Fruit fly (Drosophila melanogaster) whole organism, prepupa: ENCODE results near the gene CG7246.

ENCODE experiments used
- CG10631 ChIP-seq: fragments of 200-800 bp; sonication (Bioruptor generic); optimal IDR thresholded peaks from 2 replicates; lab custom pipeline; 2016; ENCODE audit warnings: missing biosample characterization, missing genetic modification characterization
- CG11762 ChIP-seq: fragments of 200-800 bp; sonication (Bioruptor generic); optimal IDR thresholded peaks from 3 replicates; lab custom pipeline; 2016; ENCODE audit warnings: missing biosample characterization, missing genetic modification characterization; ENCODE audit not compliant: insufficient read depth
- CG11902 ChIP-seq: fragments of 200-800 bp; sonication (Bioruptor generic); optimal IDR thresholded peaks from 3 replicates; lab custom pipeline; 2016; ENCODE audit warnings: missing biosample characterization, missing genetic modification characterization
- CG15336 ChIP-seq: fragments of 200-800 bp; sonication (Bioruptor generic); IDR thresholded peaks from 2 replicates; pipeline ENCODE4 v1.3.6; 2022; ENCODE audit warnings: missing biosample characterization, missing genetic modification characterization
- CG1621 ChIP-seq: fragments of 200-800 bp; sonication (Bioruptor generic); optimal IDR thresholded peaks from 3 replicates; lab custom pipeline; 2018; ENCODE audit warnings: missing biosample characterization, mild to moderate bottlenecking, missing genetic modification characterization
- CG3032 ChIP-seq: fragments of 200-800 bp; optimal IDR thresholded peaks from 2 replicates; lab custom pipeline; 2019; ENCODE audit warnings: missing biosample characterization, mild to moderate bottlenecking, missing genetic modification characterization, moderate library complexity
- CG31627 ChIP-seq: fragments of 200-800 bp; sonication (Bioruptor generic); optimal IDR thresholded peaks from 3 replicates; lab custom pipeline; 2016; ENCODE audit warnings: missing biosample characterization, missing genetic modification characterization
- CG32006 ChIP-seq: fragments of 200-800 bp; sonication (Bioruptor generic); optimal IDR thresholded peaks from 3 replicates; lab custom pipeline; 2017; ENCODE audit warnings: missing biosample characterization, mild to moderate bottlenecking, missing genetic modification characterization
- CG3919 ChIP-seq: fragments of 200-800 bp; sonication (Bioruptor generic); optimal IDR thresholded peaks from 3 replicates; lab custom pipeline; 2016; ENCODE audit warnings: missing biosample characterization, missing genetic modification characterization
- CG4318 ChIP-seq: fragments of 200-800 bp; sonication (Bioruptor generic); optimal IDR thresholded peaks from 3 replicates; lab custom pipeline; 2017; ENCODE audit warnings: missing biosample characterization, mild to moderate bottlenecking, missing genetic modification characterization
- CG6163 ChIP-seq: fragments of 200-800 bp; sonication (Bioruptor generic); IDR thresholded peaks from 3 replicates; pipeline ENCODE4 v1.3.6; 2022; ENCODE audit warnings: missing biosample characterization, missing genetic modification characterization
- CG6792 ChIP-seq: fragments of 200-800 bp; sonication (Bioruptor generic); optimal IDR thresholded peaks from 3 replicates; lab custom pipeline; 2016; ENCODE audit warnings: missing biosample characterization, missing genetic modification characterization
- CG6854 ChIP-seq: fragments of 200-800 bp; sonication (Bioruptor generic); optimal IDR thresholded peaks from 2 replicates; lab custom pipeline; 2017; ENCODE audit warnings: missing biosample characterization, mild to moderate bottlenecking, missing genetic modification characterization
- CG7368 ChIP-seq: fragments of 200-800 bp; sonication (Bioruptor generic); optimal IDR thresholded peaks from 3 replicates; lab custom pipeline; 2016; ENCODE audit warnings: missing biosample characterization, missing genetic modification characterization
- CG8119 ChIP-seq: fragments of 200-800 bp; sonication (Bioruptor generic); IDR thresholded peaks from 3 replicates; pipeline ENCODE4 v1.3.6; 2022; ENCODE audit warnings: missing biosample characterization, missing genetic modification characterization
- CG8632 ChIP-seq: fragments of 200-800 bp; sonication (Bioruptor generic); optimal IDR thresholded peaks from 3 replicates; lab custom pipeline; 2016; ENCODE audit warnings: missing biosample characterization, missing genetic modification characterization
- Eip78C ChIP-seq: fragments of 200-800 bp; sonication (Bioruptor generic); peaks from one replicate; lab custom pipeline; 2016; ENCODE audit warnings: missing biosample characterization, missing genetic modification characterization
- Ets21C ChIP-seq: fragments of 200-800 bp; sonication (Bioruptor generic); optimal IDR thresholded peaks from 3 replicates; lab custom pipeline; 2016; ENCODE audit warnings: missing biosample characterization, missing genetic modification characterization
- Hr38 ChIP-seq: sonication (Bioruptor generic); optimal IDR thresholded peaks from 2 replicates; lab custom pipeline; 2016; ENCODE audit warnings: missing biosample characterization, missing genetic modification characterization
- Lpt ChIP-seq: fragments of 200-800 bp; sonication (Bioruptor generic); optimal IDR thresholded peaks from 3 replicates; lab custom pipeline; 2016; ENCODE audit warnings: missing biosample characterization, missing genetic modification characterization
- Met ChIP-seq: fragments of 200-800 bp; sonication (Bioruptor generic); optimal IDR thresholded peaks from 3 replicates; lab custom pipeline; 2016; ENCODE audit warnings: missing biosample characterization, missing genetic modification characterization
- OdsH ChIP-seq: fragments of 200-800 bp; sonication (Bioruptor generic); optimal IDR thresholded peaks from 3 replicates; lab custom pipeline; 2016; ENCODE audit warnings: missing biosample characterization, missing genetic modification characterization
- Sox102F ChIP-seq: fragments of 200-800 bp; sonication (Bioruptor generic); optimal IDR thresholded peaks from 2 replicates; lab custom pipeline; 2016; ENCODE audit warnings: missing biosample characterization, mild to moderate bottlenecking, missing genetic modification characterization
- Sox14 ChIP-seq: fragments of 200-800 bp; sonication (Bioruptor generic); optimal IDR thresholded peaks from 3 replicates; lab custom pipeline; 2016; ENCODE audit warnings: missing biosample characterization, missing genetic modification characterization
- achi ChIP-seq: fragments of 200-800 bp; sonication (Bioruptor generic); optimal IDR thresholded peaks from 3 replicates; lab custom pipeline; 2016; ENCODE audit warnings: missing biosample characterization, missing genetic modification characterization
- cyc ChIP-seq: fragments of 200-800 bp; sonication (Bioruptor generic); optimal IDR thresholded peaks from 3 replicates; lab custom pipeline; 2016; ENCODE audit warnings: missing biosample characterization, missing genetic modification characterization
- esn ChIP-seq: fragments of 200-800 bp; sonication (Bioruptor generic); optimal IDR thresholded peaks from 2 replicates; lab custom pipeline; 2016; ENCODE audit warnings: missing biosample characterization, mild to moderate bottlenecking, missing genetic modification characterization, moderate library complexity
- fd85E ChIP-seq: fragments of 200-800 bp; sonication (Bioruptor generic); optimal IDR thresholded peaks from 3 replicates; lab custom pipeline; 2016; ENCODE audit warnings: missing biosample characterization, missing genetic modification characterization
- fkh ChIP-seq: fragments of 200-800 bp; sonication (Bioruptor generic); optimal IDR thresholded peaks from 3 replicates; lab custom pipeline; 2017; ENCODE audit warnings: missing biosample characterization, mild to moderate bottlenecking, missing genetic modification characterization, moderate library complexity
- net ChIP-seq: fragments of 200-800 bp; sonication (Bioruptor generic); optimal IDR thresholded peaks from 3 replicates; lab custom pipeline; 2016; ENCODE audit warnings: missing biosample characterization, missing genetic modification characterization
- salr ChIP-seq, 2 experiments: fragments of 200-800 bp; sonication (Bioruptor generic); optimal IDR thresholded peaks; 3 replicates each; lab custom pipeline; 2016 to 2018; ENCODE audit warnings: missing biosample characterization in 2 of 2, missing genetic modification characterization in 2 of 2, mild to moderate bottlenecking in 1 of 2
- ss ChIP-seq, 2 experiments: fragments of 200-800 bp; sonication (Bioruptor generic); optimal IDR thresholded peaks; 2 replicates in 1 of 2; 3 replicates in 1 of 2; lab custom pipeline; 2017 to 2018; ENCODE audit warnings: mild to moderate bottlenecking in 2 of 2, missing biosample characterization in 2 of 2, missing genetic modification characterization in 2 of 2, moderate library complexity in 1 of 2
- svp ChIP-seq: fragments of 200-800 bp; sonication (Bioruptor generic); peaks from one replicate; lab custom pipeline; 2016; ENCODE audit warnings: missing biosample characterization, missing genetic modification characterization
- topi ChIP-seq: fragments of 200-800 bp; sonication (Bioruptor generic); optimal IDR thresholded peaks from 3 replicates; lab custom pipeline; 2016; ENCODE audit warnings: missing biosample characterization, missing genetic modification characterization

CG7246 gene

dm6 chrX:9093912-9094311 is 13.1 kb upstream of the CG7246 start:
- TF ChIP-seq Ets21C (no peak), OdsH (no peak), svp (peak; percentile 83), cyc (GFP tag; lab: Kevin White, UChicago) (no peak), CG6163 (GFP tag; lab: Robert Waterston, UW) (no peak), CG32006 (GFP tag; lab: Kevin White, UChicago) (no peak), CG15336 (GFP tag; lab: Robert Waterston, UW) (no peak), ss (GFP tag; optimal IDR thresholded peaks at IDR 0.05; lab: Kevin White, UChicago) (no peak), fd85E (GFP tag; lab: Kevin White, UChicago) (no peak)

- TF ChIP-seq CG3032 (tag; lab: Kevin White, UChicago), result no peak
- TF ChIP-seq CG15336 (GFP tag; lab: Robert Waterston, UW), result no peak
- TF ChIP-seq CG8119 (GFP tag; lab: Robert Waterston, UW), result no peak
- TF ChIP-seq CG1621 (tag; lab: Kevin White, UChicago), result no peak
- no peak for TF ChIP-seq svp
- TF ChIP-seq topi, result no peak
- TF ChIP-seq net (GFP tag; lab: Kevin White, UChicago), result no peak
- no peak for TF ChIP-seq CG3919 (GFP tag; lab: Kevin White, UChicago)
- TF ChIP-seq CG31627 (GFP tag; lab: Kevin White, UChicago), result no peak
- no peak for TF ChIP-seq CG11762 (GFP tag; lab: Kevin White, UChicago)
- TF ChIP-seq CG11902 (GFP tag; lab: Kevin White, UChicago), result no peak
- TF ChIP-seq fd85E (GFP tag; lab: Kevin White, UChicago), result no peak
- no peak for TF ChIP-seq CG10631 (GFP tag; lab: Kevin White, UChicago)
- TF ChIP-seq ss (GFP tag; optimal IDR thresholded peaks at IDR 0.05; lab: Kevin White, UChicago), result no peak
Observed at dm6 chrX:9093062-9093461, 12.2 kb upstream of the CG7246 start.

dm6 chrX:9090057-9090358 is 9.2 kb upstream of the CG7246 start:
- TF ChIP-seq svp (peak; percentile 72), CG6792 (no peak), CG8632 (GFP tag; lab: Kevin White, UChicago) (no peak), net (GFP tag; lab: Kevin White, UChicago) (no peak)

- no peak for TF ChIP-seq Hr38
- no peak for TF ChIP-seq CG4318 (GFP tag; lab: Kevin White, UChicago)
- TF ChIP-seq achi, result peak; percentile 18
- no peak for TF ChIP-seq Lpt (GFP tag; lab: Kevin White, UChicago)
- peak; percentile 51 for TF ChIP-seq Eip78C (GFP tag; lab: Kevin White, UChicago)
- peak; percentile 71 for TF ChIP-seq Sox14
- no peak for TF ChIP-seq CG3919 (GFP tag; lab: Kevin White, UChicago)
- peak; percentile 23 for TF ChIP-seq CG6854
- no peak for TF ChIP-seq topi
- no peak for TF ChIP-seq OdsH
- TF ChIP-seq CG8119 (GFP tag; lab: Robert Waterston, UW), result no peak
- no peak for TF ChIP-seq Sox102F
- no peak for TF ChIP-seq CG7368 (GFP tag; lab: Kevin White, UChicago)
- no peak for TF ChIP-seq Met (GFP tag; lab: Kevin White, UChicago)
- TF ChIP-seq fkh, result no peak
- peak; percentile 88 for TF ChIP-seq svp
- no peak for TF ChIP-seq fd85E (GFP tag; lab: Kevin White, UChicago)
- no peak for TF ChIP-seq salr (GFP tag; optimal IDR thresholded peaks at IDR 0.05; lab: Kevin White, UChicago)
- peak; percentile 3 for TF ChIP-seq esn (GFP tag; lab: Kevin White, UChicago)
Observed at dm6 chrX:9089254-9090056, 8.6 kb upstream of the CG7246 start, which contains the start of gene CCT2. Gene CCT2, plus strand, starts transcription at chrX:9089513.
